Fruit fly (Drosophila melanogaster) whole organism, embryonic: Measurements from ENCODE around the gene Sqor.
A peak's percentile ranks its signal among the peaks of the same experiment; 100 is the strongest.

Source experiments
- Awh ChIP-seq: fragments of 200-800 bp; sonication (Bioruptor generic); IDR thresholded peaks from 2 replicates; pipeline ENCODE4, ENCODE4 v1.3.6; 2022; ENCODE audit warnings: missing biosample characterization, missing genetic modification characterization
- CG1024 ChIP-seq: fragments of 200-800 bp; sonication (Bioruptor generic); IDR thresholded peaks from 2 replicates; pipeline ENCODE4 v1.3.6; 2022; ENCODE audit warnings: missing biosample characterization, missing genetic modification characterization
- CG10267 ChIP-seq: fragments of 200-800 bp; sonication (Bioruptor generic); optimal IDR thresholded peaks from 2 replicates; lab custom pipeline; 2018; ENCODE audit warnings: missing biosample characterization, mild to moderate bottlenecking, missing genetic modification characterization, moderate library complexity
- CG10565 ChIP-seq: fragments of 200-800 bp; sonication (Bioruptor generic); optimal IDR thresholded peaks from 3 replicates; lab custom pipeline; 2016; ENCODE audit warnings: missing biosample characterization, mild to moderate bottlenecking, missing genetic modification characterization
- CG10979 ChIP-seq: fragments of 200-800 bp; sonication (Bioruptor generic); optimal IDR thresholded peaks from 2 replicates; lab custom pipeline; 2018; ENCODE audit warnings: missing biosample characterization, mild to moderate bottlenecking, missing genetic modification characterization, moderate library complexity
- CG11456 ChIP-seq: fragments of 200-800 bp; sonication (Bioruptor generic); IDR thresholded peaks from 3 replicates; pipeline ENCODE4 v1.3.6; 2022; ENCODE audit warnings: missing biosample characterization, missing genetic modification characterization
- CG11696 ChIP-seq: fragments of 200-800 bp; sonication (Bioruptor generic); IDR thresholded peaks from 2 replicates; pipeline ENCODE4 v1.3.6; 2022; ENCODE audit warnings: missing biosample characterization, missing genetic modification characterization
- CG12071 ChIP-seq: fragments of 200-800 bp; sonication (Bioruptor generic); optimal IDR thresholded peaks from 3 replicates; lab custom pipeline; 2018; ENCODE audit warnings: missing biosample characterization, mild to moderate bottlenecking, missing genetic modification characterization
- CG12744 ChIP-seq: fragments of 200-800 bp; sonication (Bioruptor generic); optimal IDR thresholded peaks from 2 replicates; lab custom pipeline; 2016; ENCODE audit warnings: missing biosample characterization, missing genetic modification characterization
- CG14014 ChIP-seq: fragments of 200-800 bp; sonication (Bioruptor generic); IDR thresholded peaks from 2 replicates; pipeline ENCODE4 v1.3.6; 2022; ENCODE audit warnings: missing biosample characterization, missing genetic modification characterization
- CG17568 ChIP-seq: fragments of 200-800 bp; sonication (Bioruptor generic); optimal IDR thresholded peaks from 2 replicates; lab custom pipeline; 2018; ENCODE audit warnings: missing biosample characterization, mild to moderate bottlenecking, missing genetic modification characterization, moderate library complexity
- CG2678 ChIP-seq: fragments of 200-800 bp; sonication (Bioruptor generic); optimal IDR thresholded peaks from 3 replicates; lab custom pipeline; 2019; ENCODE audit warnings: missing biosample characterization, mild to moderate bottlenecking, missing genetic modification characterization, moderate library complexity
- CG2712 ChIP-seq: fragments of 200-800 bp; optimal IDR thresholded peaks from 3 replicates; lab custom pipeline; 2019; ENCODE audit warnings: missing biosample characterization, mild to moderate bottlenecking, missing genetic modification characterization, moderate library complexity
- CG30020 ChIP-seq: fragments of 200-800 bp; optimal IDR thresholded peaks from 2 replicates; lab custom pipeline; 2019; ENCODE audit warnings: missing biosample characterization, mild to moderate bottlenecking, missing genetic modification characterization, moderate library complexity
- CG31224 ChIP-seq: fragments of 200-800 bp; sonication (Bioruptor generic); IDR thresholded peaks from 2 replicates; pipeline ENCODE4 v1.3.6; 2022; ENCODE audit warnings: missing biosample characterization, missing genetic modification characterization
- CG3407 ChIP-seq: fragments of 200-800 bp; sonication (Bioruptor generic); optimal IDR thresholded peaks from 2 replicates; lab custom pipeline; 2018; ENCODE audit warnings: missing biosample characterization, mild to moderate bottlenecking, missing genetic modification characterization
- CG4707 ChIP-seq: fragments of 200-800 bp; sonication (Bioruptor generic); optimal IDR thresholded peaks from 2 replicates; lab custom pipeline; 2018; ENCODE audit warnings: missing biosample characterization, mild to moderate bottlenecking, missing genetic modification characterization, moderate library complexity
- CG5180 ChIP-seq: fragments of 200-800 bp; sonication (Bioruptor generic); optimal IDR thresholded peaks from 3 replicates; lab custom pipeline; 2017; ENCODE audit warnings: missing biosample characterization, missing genetic modification characterization, mild to moderate bottlenecking, moderate library complexity, missing genetic modification reagents
- CG6813 ChIP-seq: fragments of 200-800 bp; sonication (Bioruptor generic); optimal IDR thresholded peaks from 2 replicates; lab custom pipeline; 2017; ENCODE audit warnings: missing biosample characterization, missing genetic modification characterization, mild to moderate bottlenecking, moderate library complexity, missing genetic modification reagents
- CG8290 ChIP-seq, 3 experiments: fragments of 200-800 bp; sonication (Bioruptor generic); optimal IDR thresholded peaks; 2 replicates each; lab custom pipeline; 2016 to 2019; ENCODE audit warnings: missing biosample characterization in 3 of 3, missing genetic modification characterization in 3 of 3, mild to moderate bottlenecking in 2 of 3, moderate library complexity in 1 of 3
- CG9215 ChIP-seq: fragments of 200-800 bp; sonication (Bioruptor generic); IDR thresholded peaks from 2 replicates; pipeline ENCODE4 v1.3.6; 2022; ENCODE audit warnings: missing biosample characterization, missing genetic modification characterization
- CG9727 ChIP-seq: fragments of 200-800 bp; sonication (Bioruptor generic); optimal IDR thresholded peaks from 3 replicates; lab custom pipeline; 2017; ENCODE audit warnings: missing biosample characterization, mild to moderate bottlenecking, missing genetic modification characterization
- Doc2 ChIP-seq: fragments of 200-800 bp; sonication (Bioruptor generic); IDR thresholded peaks from 2 replicates; pipeline ENCODE4 v1.3.6; 2022; ENCODE audit warnings: missing biosample characterization, missing genetic modification characterization
- Drgx ChIP-seq: fragments of 200-800 bp; sonication (Bioruptor generic); IDR thresholded peaks from 2 replicates; pipeline ENCODE4 v1.3.6; 2022; ENCODE audit warnings: missing biosample characterization, missing genetic modification characterization
- Ets65A ChIP-seq: fragments of 200-800 bp; sonication (Bioruptor generic); peaks from one replicate; lab custom pipeline; 2016; ENCODE audit warnings: missing biosample characterization, missing genetic modification characterization
- Fer3 ChIP-seq: fragments of 200-800 bp; sonication (Bioruptor generic); optimal IDR thresholded peaks from 2 replicates; lab custom pipeline; 2018; ENCODE audit warnings: missing biosample characterization, mild to moderate bottlenecking, missing genetic modification characterization, moderate library complexity
- Hmr ChIP-seq: fragments of 200-800 bp; sonication (Bioruptor generic); optimal IDR thresholded peaks from 3 replicates; lab custom pipeline; 2017; ENCODE audit warnings: mild to moderate bottlenecking, missing biosample characterization, missing genetic modification reagents, missing genetic modification characterization
- Hr51 ChIP-seq, 2 experiments: fragments of 200-800 bp; sonication (Bioruptor generic); optimal IDR thresholded peaks; 2 replicates in 1 of 2; 3 replicates in 1 of 2; lab custom pipeline; 2016 to 2018; ENCODE audit warnings: missing biosample characterization in 2 of 2, missing genetic modification characterization in 2 of 2, mild to moderate bottlenecking in 1 of 2, moderate library complexity in 1 of 2
- Ptx1 ChIP-seq: fragments of 200-800 bp; sonication (Bioruptor generic); IDR thresholded peaks from 2 replicates; pipeline ENCODE4 v1.3.6; 2022; ENCODE audit warnings: missing biosample characterization, missing genetic modification characterization
- Sin3A ChIP-seq: fragments of >200 bp; optimal IDR thresholded peaks from 2 replicates; lab custom pipeline; 2018
- Usf ChIP-seq: fragments of 200-800 bp; sonication (Bioruptor generic); optimal IDR thresholded peaks from 2 replicates; lab custom pipeline; 2017; ENCODE audit warnings: missing genotype, missing biosample characterization, missing genetic modification characterization
- ac ChIP-seq: fragments of 200-800 bp; sonication (Bioruptor generic); optimal IDR thresholded peaks from 3 replicates; lab custom pipeline; 2017; ENCODE audit warnings: missing biosample characterization, mild to moderate bottlenecking, missing genetic modification characterization
- ato ChIP-seq: fragments of 200-800 bp; sonication (Bioruptor generic); IDR thresholded peaks from 2 replicates; pipeline ENCODE4 v1.3.6; 2022; ENCODE audit warnings: missing biosample characterization, missing genetic modification characterization; ENCODE audit not compliant: partially characterized antibody
- bbx ChIP-seq: fragments of 200-800 bp; sonication (Bioruptor generic); IDR thresholded peaks from 2 replicates; pipeline ENCODE4 v1.3.6; 2022; ENCODE audit warnings: missing biosample characterization, missing genetic modification characterization; ENCODE audit not compliant: partially characterized antibody
- cas ChIP-seq: fragments of 200-800 bp; sonication (Bioruptor generic); IDR thresholded peaks from 2 replicates; pipeline ENCODE4 v1.3.6; 2022; ENCODE audit warnings: missing biosample characterization, missing genetic modification characterization
- chif ChIP-seq, 2 experiments: fragments of 200-800 bp; sonication (Bioruptor generic); optimal IDR thresholded peaks; 3 replicates each; lab custom pipeline; 2016; ENCODE audit warnings: missing biosample characterization in 2 of 2, missing genetic modification characterization in 2 of 2
- da ChIP-seq: fragments of 200-800 bp; sonication (Bioruptor generic); optimal IDR thresholded peaks from 2 replicates; lab custom pipeline; 2016; ENCODE audit warnings: missing biosample characterization, missing genetic modification characterization
- dm ChIP-seq: fragments of 200-800 bp; sonication (Bioruptor generic); optimal IDR thresholded peaks from 3 replicates; lab custom pipeline; 2016; ENCODE audit warnings: missing biosample characterization, missing genetic modification characterization
- gcm2 ChIP-seq: fragments of 200-800 bp; sonication (Bioruptor generic); optimal IDR thresholded peaks from 2 replicates; lab custom pipeline; 2016; ENCODE audit warnings: missing biosample characterization, missing genetic modification characterization
- gt ChIP-seq: fragments of 200-800 bp; sonication (Bioruptor generic); IDR thresholded peaks from 2 replicates; pipeline ENCODE4 v1.3.6; 2022; ENCODE audit warnings: missing biosample characterization, missing genetic modification characterization
- klu ChIP-seq: fragments of 200-800 bp; sonication (Bioruptor generic); IDR thresholded peaks from 2 replicates; pipeline ENCODE4 v1.3.6; 2022; ENCODE audit warnings: missing biosample characterization, missing genetic modification characterization
- lola ChIP-seq, 3 experiments: fragments of >200 bp in 2 of 3; fragments of 200-800 bp in 1 of 3; sonication (Bioruptor generic) in 1 of 3; optimal IDR thresholded peaks; 2 replicates each; lab custom pipeline; 2017 to 2019; ENCODE audit warnings: missing biosample characterization in 3 of 3, missing genetic modification characterization in 3 of 3, mild to moderate bottlenecking in 1 of 3, moderate library complexity in 1 of 3
- lov ChIP-seq, 2 experiments: fragments of 200-800 bp in 1 of 2; fragments of >200 bp in 1 of 2; sonication (Bioruptor generic) in 1 of 2; IDR thresholded peaks in 1 of 2; optimal IDR thresholded peaks in 1 of 2; 2 replicates in 1 of 2; 3 replicates in 1 of 2; pipeline versions ENCODE4 v1.3.6 to Lab custom; 2017 to 2022; ENCODE audit warnings: missing biosample characterization in 1 of 2, missing genetic modification characterization in 1 of 2
- pfk ChIP-seq: fragments of 200-800 bp; sonication (Bioruptor generic); optimal IDR thresholded peaks from 2 replicates; lab custom pipeline; 2018; ENCODE audit warnings: missing biosample characterization, mild to moderate bottlenecking, missing genetic modification characterization, moderate library complexity
- repo ChIP-seq: fragments of 200-800 bp; sonication (Bioruptor generic); optimal IDR thresholded peaks from 2 replicates; lab custom pipeline; 2016; ENCODE audit warnings: missing biosample characterization, missing genetic modification characterization
- sens ChIP-seq: fragments of 200-800 bp; sonication (Bioruptor generic); peaks from one replicate; lab custom pipeline; 2016; ENCODE audit warnings: missing biosample characterization, missing genetic modification characterization
- sima ChIP-seq: fragments of 200-800 bp; sonication (Bioruptor generic); optimal IDR thresholded peaks from 2 replicates; lab custom pipeline; 2016; ENCODE audit warnings: missing biosample characterization, missing genetic modification characterization
- tx ChIP-seq: fragments of 200-800 bp; sonication (Bioruptor generic); optimal IDR thresholded peaks from 2 replicates; lab custom pipeline; 2016; ENCODE audit warnings: missing biosample characterization, missing genetic modification characterization
- wdn ChIP-seq: fragments of 200-800 bp; sonication (Bioruptor generic); IDR thresholded peaks from 2 replicates; pipeline ENCODE4 v1.3.6; 2022; ENCODE audit warnings: missing biosample characterization, missing genetic modification characterization
- wor ChIP-seq: fragments of 200-800 bp; sonication (Bioruptor generic); IDR thresholded peaks from 2 replicates; pipeline ENCODE4 v1.3.6; 2022; ENCODE audit warnings: missing biosample characterization, missing genetic modification characterization
- yki ChIP-seq: fragments of >200 bp; optimal IDR thresholded peaks from 3 replicates; lab custom pipeline; 2018

Sqor gene

dm6 chr3L:4227164-4227563 is 12.8 kb upstream of the Sqor start, which contains the start of gene CG46460:
TSS of gene CG46460 (minus strand) at chr3L:4227302.
- TF ChIP-seq CG8290 (GFP tag; optimal IDR thresholded peaks at IDR 0.05; lab: Kevin White, UChicago) (peak; percentile 6), CG8290 (tag; optimal IDR thresholded peaks at IDR 0.05; lab: Kevin White, UChicago) (peak in 1 of 2 experiments; percentile 12), wor (GFP tag; lab: Robert Waterston, UW) (no peak), CG3407 (GFP tag; lab: Kevin White, UChicago) (no peak), sima (no peak), lov (optimal IDR thresholded peaks at IDR 0.05; lab: Kevin White, UChicago) (no peak), lov (GFP tag; IDR thresholded peaks at IDR 0.05; lab: Robert Waterston, UW) (0 out of 3 replicates have a peak, but pooled peaks have one; percentile 28), chif (GFP tag; optimal IDR thresholded peaks at IDR 0.05; lab: Kevin White, UChicago) (no peak), CG9215 (GFP tag; lab: Robert Waterston, UW) (no peak), CG12071 (GFP tag; lab: Kevin White, UChicago) (no peak), CG6813 (GFP tag; lab: Kevin White, UChicago) (peak; percentile 19), Drgx (GFP tag; lab: Robert Waterston, UW) (no peak), da (no peak), Usf (no peak), tx (GFP tag; lab: Kevin White, UChicago) (no peak), lola (GFP tag; optimal IDR thresholded peaks at IDR 0.05; lab: Kevin White, UChicago) (no peak), CG2712 (tag; lab: Kevin White, UChicago) (no peak), CG11456 (GFP tag; lab: Robert Waterston, UW) (no peak), CG10267 (tag; lab: Kevin White, UChicago) (no peak), CG11696 (GFP tag; lab: Robert Waterston, UW) (no peak), dm (GFP tag; lab: Kevin White, UChicago) (no peak), ac (GFP tag; lab: Kevin White, UChicago) (peak; percentile 9), cas (GFP tag; lab: Robert Waterston, UW) (0 out of 2 replicates have a peak, but pooled peaks have one; percentile 16), Sin3A (lab: Kevin White, UChicago) (no peak), repo (GFP tag; lab: Kevin White, UChicago) (peak; percentile 10), Awh (GFP tag; lab: Robert Waterston, UW) (no peak), Fer3 (tag; lab: Kevin White, UChicago) (no peak), Ets65A (GFP tag; lab: Kevin White, UChicago) (peak; percentile 74), wdn (no peak), CG10565 (no peak), bbx (GFP tag; lab: Robert Waterston, UW) (no peak), sens (GFP tag; lab: Kevin White, UChicago) (peak; percentile 81), yki (peak; percentile 16), pfk (GFP tag; lab: Kevin White, UChicago) (no peak), CG5180 (GFP tag; lab: Kevin White, UChicago) (no peak), CG30020 (tag; lab: Kevin White, UChicago) (no peak), CG12744 (GFP tag; lab: Kevin White, UChicago) (no peak), CG4707 (GFP tag; lab: Kevin White, UChicago) (peak; percentile 2), gt (GFP tag; lab: Robert Waterston, UW) (no peak), Hr51 (GFP tag; optimal IDR thresholded peaks at IDR 0.05; lab: Kevin White, UChicago) (no peak), CG17568 (GFP tag; lab: Kevin White, UChicago) (no peak), CG2678 (tag; lab: Kevin White, UChicago) (peak; percentile 4), CG9727 (GFP tag; lab: Kevin White, UChicago) (peak; percentile 32), Hmr (GFP tag; lab: Kevin White, UChicago) (peak; percentile 27), Doc2 (GFP tag; lab: Robert Waterston, UW) (no peak), CG31224 (no peak), klu (GFP tag; lab: Robert Waterston, UW) (no peak), gcm2 (GFP tag; lab: Kevin White, UChicago) (no peak), ato (no peak), CG10979 (tag; lab: Kevin White, UChicago) (no peak), Ptx1 (GFP tag; lab: Robert Waterston, UW) (no peak), CG14014 (0 out of 2 replicates have a peak, but pooled peaks have one; percentile 20), CG1024 (GFP tag; lab: Robert Waterston, UW) (no peak)
